Worm (Caenorhabditis elegans) whole organism, young adult: ENCODE measurements around the gene ben-1.
A peak's percentile ranks its signal among the peaks of the same experiment; 100 is the strongest.

Source experiments
- C17E4.6 ChIP-seq: fragments of 200-800 bp; sonication (Bioruptor generic); IDR thresholded peaks from 2 replicates; pipeline ENCODE4 v1.3.6; 2022; ENCODE audit warnings: missing genetic modification reagents, missing genetic modification characterization, missing compliant biosample characterization
- F33H1.4 ChIP-seq: fragments of 200-800 bp; sonication (Bioruptor generic); IDR thresholded peaks from 2 replicates; pipeline ENCODE4 v1.3.6; 2022; ENCODE audit warnings: missing genetic modification reagents, missing genetic modification characterization, missing compliant biosample characterization
- F37B4.10 ChIP-seq: fragments of 200-800 bp; sonication (Bioruptor generic); IDR thresholded peaks from 2 replicates; pipeline ENCODE4 v1.3.6; 2022; ENCODE audit warnings: missing genetic modification characterization, missing compliant biosample characterization
- F57C9.4 ChIP-seq: sonication (generic microtip); optimal IDR thresholded peaks from 2 replicates; lab custom pipeline; 2017; ENCODE audit warnings: mild to moderate bottlenecking, missing genetic modification characterization, missing compliant biosample characterization
- Y53G8AR.9 ChIP-seq: fragments of 200-800 bp; sonication (Bioruptor generic); conservative IDR thresholded peaks from 2 replicates; pipeline ENCODE4 v1.3.6; 2022; ENCODE audit warnings: missing genetic modification reagents, missing genetic modification characterization, missing compliant biosample characterization
- Y67H2A.10 ChIP-seq: fragments of 200-800 bp; sonication (Bioruptor generic); conservative IDR thresholded peaks from 2 replicates; pipeline ENCODE4 v1.3.6; 2022; ENCODE audit warnings: missing genetic modification reagents, missing genetic modification characterization, missing compliant biosample characterization
- athp-1 ChIP-seq: sonication (generic microtip); optimal IDR thresholded peaks from 2 replicates; lab custom pipeline; 2017; ENCODE audit warnings: mild to moderate bottlenecking, missing genetic modification characterization, missing compliant biosample characterization
- bed-1 ChIP-seq: fragments of 200-800 bp; sonication (Bioruptor generic); IDR thresholded peaks from 2 replicates; pipeline ENCODE4 v1.3.6; 2022; ENCODE audit warnings: missing genetic modification reagents, missing genetic modification characterization, missing compliant biosample characterization
- cebp-1 ChIP-seq, 2 experiments: fragments of 200-800 bp in 1 of 2; sonication (Bioruptor generic) in 1 of 2; sonication (generic microtip) in 1 of 2; IDR thresholded peaks in 1 of 2; optimal IDR thresholded peaks in 1 of 2; 2 replicates each; pipeline versions ENCODE4 v1.3.6 to Lab custom; 2017 to 2022; ENCODE audit warnings: missing compliant biosample characterization in 2 of 2, missing genetic modification characterization in 2 of 2, mild to moderate bottlenecking in 1 of 2, missing genetic modification reagents in 1 of 2, moderate library complexity in 1 of 2
- ceh-100 ChIP-seq: fragments of 200-800 bp; sonication (Bioruptor generic); IDR thresholded peaks from 2 replicates; pipeline ENCODE4 v1.3.6; 2022; ENCODE audit warnings: missing genetic modification reagents, missing genetic modification characterization, missing compliant biosample characterization
- ceh-27 ChIP-seq: fragments of 200-800 bp; sonication (Bioruptor generic); optimal IDR thresholded peaks from 2 replicates; lab custom pipeline; 2018; ENCODE audit warnings: mild to moderate bottlenecking, missing genetic modification characterization, moderate library complexity, missing compliant biosample characterization
- die-1 ChIP-seq: sonication (generic microtip); optimal IDR thresholded peaks from 2 replicates; lab custom pipeline; 2016; ENCODE audit warnings: missing genotype, mild to moderate bottlenecking, missing genetic modification characterization, missing compliant biosample characterization
- dpff-1 ChIP-seq: sonication (generic microtip); optimal IDR thresholded peaks from 2 replicates; lab custom pipeline; 2017; ENCODE audit warnings: mild to moderate bottlenecking, missing genetic modification characterization, missing compliant biosample characterization
- efl-1 ChIP-seq: fragments of 150-350 bp; optimal IDR thresholded peaks from 2 replicates; lab custom pipeline; 2014; ENCODE audit warnings: missing biosample characterization, missing genetic modification reagents, missing genetic modification characterization
- egrh-3 ChIP-seq: fragments of 200-800 bp; sonication (Bioruptor generic); IDR thresholded peaks from 2 replicates; pipeline ENCODE4 v1.3.6; 2022; ENCODE audit warnings: missing genetic modification reagents, missing genetic modification characterization, missing compliant biosample characterization
- ekl-4 ChIP-seq: fragments of 200-800 bp; sonication (Bioruptor generic); IDR thresholded peaks from 2 replicates; pipeline ENCODE4 v1.3.6; 2022; ENCODE audit warnings: missing genetic modification reagents, missing genetic modification characterization, missing compliant biosample characterization
- hmg-1.2 ChIP-seq: fragments of 200-800 bp; sonication (Bioruptor generic); IDR thresholded peaks from 2 replicates; pipeline ENCODE4 v1.3.6; 2022; ENCODE audit warnings: missing genetic modification reagents, missing genetic modification characterization, missing compliant biosample characterization
- madf-10 ChIP-seq: sonication (generic microtip); optimal IDR thresholded peaks from 2 replicates; lab custom pipeline; 2016; ENCODE audit warnings: mild to moderate bottlenecking, missing genetic modification characterization, missing compliant biosample characterization
- madf-3 ChIP-seq: fragments of 200-800 bp; sonication (Bioruptor generic); IDR thresholded peaks from 2 replicates; pipeline ENCODE4 v1.3.6; 2022; ENCODE audit warnings: missing genetic modification reagents, missing genetic modification characterization, missing compliant biosample characterization
- mcd-1 ChIP-seq: fragments of 200-800 bp; sonication (Bioruptor generic); IDR thresholded peaks from 2 replicates; pipeline ENCODE4 v1.3.6; 2022; ENCODE audit warnings: missing genetic modification reagents, missing genetic modification characterization, missing compliant biosample characterization
- mel-28 ChIP-seq: sonication (generic microtip); optimal IDR thresholded peaks from 2 replicates; lab custom pipeline; 2016; ENCODE audit warnings: borderline replicate concordance, mild to moderate bottlenecking, missing genetic modification characterization, missing compliant biosample characterization
- mes-4 ChIP-seq: sonication (generic microtip); optimal IDR thresholded peaks from 2 replicates; lab custom pipeline; 2016; ENCODE audit warnings: missing genotype, missing genetic modification characterization, missing compliant biosample characterization
- nfya-2 ChIP-seq: fragments of 200-800 bp; sonication (Bioruptor generic); IDR thresholded peaks from 2 replicates; pipeline ENCODE4 v1.3.6; 2022; ENCODE audit warnings: missing genetic modification reagents, missing genetic modification characterization, missing compliant biosample characterization
- nfyb-1 ChIP-seq: fragments of 200-800 bp; sonication (Bioruptor generic); IDR thresholded peaks from 2 replicates; pipeline ENCODE4 v1.3.6; 2022; ENCODE audit warnings: missing genetic modification reagents, missing genetic modification characterization, missing compliant biosample characterization
- nhr-179 ChIP-seq: sonication (generic microtip); optimal IDR thresholded peaks from 2 replicates; lab custom pipeline; 2016; ENCODE audit warnings: mild to moderate bottlenecking, missing genetic modification characterization, missing compliant biosample characterization
- rpc-1 ChIP-seq, 2 experiments: fragments of 150-350 bp in 1 of 2; sonication (generic microtip) in 1 of 2; optimal IDR thresholded peaks; 2 replicates each; lab custom pipeline; 2014 to 2018; ENCODE audit warnings: missing biosample characterization in 1 of 2, missing genetic modification characterization in 1 of 2, missing genetic modification reagents in 1 of 2, missing genotype in 1 of 2
- sdz-38 ChIP-seq: sonication (generic microtip); optimal IDR thresholded peaks from 2 replicates; lab custom pipeline; 2016; ENCODE audit warnings: missing genotype, missing genetic modification characterization, missing compliant biosample characterization
- somi-1 ChIP-seq: fragments of 200-800 bp; sonication (Bioruptor generic); optimal IDR thresholded peaks from 2 replicates; lab custom pipeline; 2018; ENCODE audit warnings: mild to moderate bottlenecking, missing genetic modification characterization, missing compliant biosample characterization
- sptf-2 ChIP-seq: fragments of 200-800 bp; sonication (Bioruptor generic); optimal IDR thresholded peaks from 2 replicates; lab custom pipeline; 2018; ENCODE audit warnings: mild to moderate bottlenecking, missing genetic modification characterization, missing compliant biosample characterization
- tbx-9 ChIP-seq: sonication (generic microtip); optimal IDR thresholded peaks from 2 replicates; lab custom pipeline; 2016; ENCODE audit warnings: borderline replicate concordance, missing genetic modification characterization, inconsistent platforms, missing compliant biosample characterization
- unc-62 ChIP-seq: fragments of 150-350 bp; optimal IDR thresholded peaks from 2 replicates; lab custom pipeline; 2014; ENCODE audit warnings: missing biosample characterization, missing genetic modification reagents, missing genetic modification characterization
- zfh-2 ChIP-seq: fragments of 200-800 bp; sonication (Bioruptor generic); conservative IDR thresholded peaks from 2 replicates; pipeline ENCODE4 v1.3.6; 2022; ENCODE audit warnings: missing genetic modification reagents, missing genetic modification characterization, missing compliant biosample characterization
- ztf-25 ChIP-seq: fragments of 200-800 bp; sonication (Bioruptor generic); IDR thresholded peaks from 2 replicates; pipeline ENCODE4 v1.3.6; 2022; ENCODE audit warnings: missing genetic modification reagents, missing genetic modification characterization, missing compliant biosample characterization

ben-1 gene

DNA sequence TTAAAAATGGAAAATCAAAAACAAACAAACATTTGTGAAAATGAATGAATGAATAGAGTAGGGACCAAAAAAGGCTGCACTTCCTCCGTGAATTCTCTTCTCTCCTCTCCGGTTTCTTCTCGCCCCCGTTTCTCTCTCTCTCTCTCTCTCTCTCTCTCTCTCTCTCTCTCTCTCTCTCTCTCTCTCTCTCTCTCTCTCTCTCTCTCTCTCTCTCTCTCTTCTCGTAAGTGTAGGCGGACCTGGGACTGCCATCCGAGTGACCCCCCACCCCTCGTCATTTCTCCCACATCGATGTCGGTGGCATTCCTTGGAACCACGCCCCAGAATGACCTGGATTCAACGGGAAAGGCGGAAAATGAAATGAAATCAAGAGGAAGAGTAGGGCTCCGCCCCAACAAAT lies 25.3 kb upstream of the ben-1 start:
- TF ChIP-seq mel-28 (tag; lab: Kevin White, UChicago): no peak
- no peak for TF ChIP-seq unc-62 (GFP tag; lab: Kevin White, UChicago)
- no peak for TF ChIP-seq sdz-38 (tag; lab: Kevin White, UChicago)
- TF ChIP-seq bed-1: no peak
- TF ChIP-seq zfh-2 (GFP tag; lab: Robert Waterston, UW): peak; percentile 86
- no peak for TF ChIP-seq F57C9.4 (tag; lab: Kevin White, UChicago)
- TF ChIP-seq tbx-9 (tag; lab: Kevin White, UChicago): no peak
- no peak for TF ChIP-seq rpc-1 (optimal IDR thresholded peaks at IDR 0.05; lab: Kevin White, UChicago)
- no peak for TF ChIP-seq rpc-1 (tag; optimal IDR thresholded peaks at IDR 0.05; lab: Kevin White, UChicago)
- no peak for TF ChIP-seq F33H1.4
- TF ChIP-seq ceh-100: no peak
- no peak for TF ChIP-seq ztf-25 (GFP tag; lab: Robert Waterston, UW)
- TF ChIP-seq egrh-3: peak; percentile 56; the same call in 1 of the 2 replicates
- TF ChIP-seq ekl-4 (GFP tag; lab: Robert Waterston, UW): no peak
- no peak for TF ChIP-seq somi-1 (GFP tag; lab: Kevin White, UChicago)
- no peak for TF ChIP-seq mes-4
- no peak for TF ChIP-seq C17E4.6 (GFP tag; lab: Robert Waterston, UW)
- TF ChIP-seq F37B4.10 (GFP tag; lab: Robert Waterston, UW): no peak
- TF ChIP-seq hmg-1.2: 0 out of 2 replicates have a peak, but pooled peaks have one; percentile 13
- no peak for TF ChIP-seq Y67H2A.10 (GFP tag; lab: Robert Waterston, UW)
- TF ChIP-seq nfyb-1 (GFP tag; lab: Robert Waterston, UW): 0 out of 2 replicates have a peak, but pooled peaks have one; percentile 35
- TF ChIP-seq cebp-1 (GFP tag; IDR thresholded peaks at IDR 0.05; lab: Robert Waterston, UW): no peak
- no peak for TF ChIP-seq cebp-1 (tag; optimal IDR thresholded peaks at IDR 0.05; lab: Kevin White, UChicago)
- TF ChIP-seq mcd-1 (GFP tag; lab: Robert Waterston, UW): peak; percentile 13; the same call in 1 of the 2 replicates
- no peak for TF ChIP-seq dpff-1 (tag; lab: Kevin White, UChicago)
- TF ChIP-seq efl-1: no peak

DNA sequence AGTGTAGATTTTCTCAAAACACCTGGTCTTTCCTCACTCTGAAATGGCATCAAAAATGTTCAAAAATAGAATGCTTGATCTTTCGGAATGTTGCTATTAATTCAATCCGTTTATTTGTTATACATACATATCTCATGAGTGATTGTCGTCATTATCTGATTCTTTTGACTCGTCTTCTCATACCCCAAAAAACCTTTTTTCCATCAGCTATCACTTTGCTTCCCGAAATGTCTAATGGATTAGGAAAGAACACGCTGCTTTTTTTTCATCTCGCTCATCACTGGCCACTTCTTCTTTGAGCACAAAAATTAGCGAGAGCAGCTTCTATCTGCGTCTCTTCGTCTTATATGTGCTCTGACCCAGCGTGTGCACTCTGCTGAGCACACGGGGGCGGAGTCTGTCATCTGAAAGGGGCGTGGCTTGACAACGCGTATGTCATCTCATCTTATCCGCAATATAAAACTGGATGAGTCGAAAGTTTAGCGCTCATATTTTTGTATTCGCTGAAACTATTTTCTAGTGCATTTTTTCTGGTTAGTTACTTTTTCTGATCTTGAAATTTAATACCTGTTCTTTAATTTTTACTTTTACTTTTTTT lies 23.4 kb upstream of the ben-1 start:
- TF ChIP-seq mes-4: no peak
- 0 out of 2 replicates have a peak, but pooled peaks have one; percentile 19 for TF ChIP-seq madf-3 (GFP tag; lab: Robert Waterston, UW)

DNA sequence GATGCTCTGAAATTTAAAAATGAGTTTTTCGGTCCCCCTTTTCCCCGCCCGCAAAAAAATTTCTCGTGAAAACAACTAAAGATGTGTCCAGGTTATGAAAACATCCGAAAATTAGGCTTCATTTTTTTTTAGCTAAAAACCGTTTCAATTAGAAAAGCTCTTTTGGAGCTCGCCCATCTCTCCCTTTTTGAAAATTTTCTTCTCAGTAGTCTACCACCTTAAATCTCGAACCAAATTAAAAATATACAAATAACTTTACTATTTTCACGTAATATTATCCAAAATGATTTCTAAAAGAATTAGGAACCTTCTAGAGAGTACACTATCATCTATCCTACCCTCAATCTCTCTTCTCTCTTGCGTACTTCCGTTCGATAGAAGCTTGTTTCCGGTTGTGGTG lies 20.8 kb upstream of the ben-1 start:
- TF ChIP-seq sptf-2 (GFP tag; lab: Kevin White, UChicago) (no peak), nfya-2 (GFP tag; lab: Robert Waterston, UW) (no peak), nhr-179 (tag; lab: Kevin White, UChicago) (no peak), madf-10 (tag; lab: Kevin White, UChicago) (no peak), mes-4 (no peak), Y53G8AR.9 (no peak), ekl-4 (GFP tag; lab: Robert Waterston, UW) (no peak)

DNA sequence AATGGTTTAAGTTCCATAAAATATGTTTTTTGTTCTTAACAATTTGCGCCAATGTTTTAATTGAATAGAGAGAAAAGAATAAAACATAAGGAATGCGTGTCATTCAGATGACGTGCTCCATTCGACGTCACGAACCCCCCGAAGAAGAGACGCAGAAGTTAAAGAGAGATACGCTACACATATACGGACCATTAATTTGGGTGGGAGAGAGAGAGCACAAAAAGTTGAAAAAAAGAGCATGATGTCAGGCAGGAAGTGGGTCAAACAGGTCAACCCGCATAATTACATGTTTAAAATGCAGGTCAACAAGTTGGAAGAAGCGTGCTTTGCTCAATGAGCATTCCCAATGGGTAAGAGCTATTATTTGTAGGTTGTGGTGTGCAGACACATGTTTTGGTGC lies 18.8 kb upstream of the ben-1 start:
- no peak for TF ChIP-seq die-1 (tag; lab: Kevin White, UChicago)

DNA sequence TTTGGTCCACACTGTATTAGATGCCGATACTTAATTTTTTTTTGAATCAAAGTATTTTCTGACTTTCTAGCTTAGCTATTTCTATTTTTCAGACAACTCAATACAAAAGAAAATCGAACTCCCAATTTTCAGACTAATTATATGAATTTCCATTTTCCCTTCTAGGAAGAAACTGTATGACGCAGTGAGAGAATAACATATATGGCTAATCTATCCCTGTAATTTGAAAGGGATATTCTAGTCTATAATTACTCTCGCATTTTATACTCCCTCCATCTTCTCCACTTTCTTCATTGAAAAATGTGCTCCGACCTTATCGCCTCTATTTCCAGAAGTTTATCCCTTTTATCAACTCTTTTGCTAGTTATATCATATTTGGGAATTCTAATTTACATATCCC lies 11.9 kb upstream of the ben-1 start, which contains the start of gene C54C6.4:
C54C6.4 (plus strand) TSS at position 301 of the 400 bp plus-strand sequence.
- TF ChIP-seq ceh-27 (GFP tag; lab: Kevin White, UChicago): no peak
- no peak for TF ChIP-seq athp-1
- TF ChIP-seq die-1 (tag; lab: Kevin White, UChicago): no peak
